Worm (Caenorhabditis elegans): ENCODE measurements around the gene vrk-1.

- TF ChIP-seq ZK546.5 (tag; optimal IDR thresholded peaks at IDR 0.05) (no peak), snpc-4 (tag; optimal IDR thresholded peaks at IDR 0.05) (no peak), ama-1 (optimal IDR thresholded peaks at IDR 0.05) (no peak), lin-39 (tag; optimal IDR thresholded peaks at IDR 0.05) (no peak), elt-3 (tag; optimal IDR thresholded peaks at IDR 0.05) (no peak), ztf-4 (tag; optimal IDR thresholded peaks at IDR 0.05) (no peak), crh-2 (tag; optimal IDR thresholded peaks at IDR 0.05) (peak; percentile 68), ceh-82 (tag; optimal IDR thresholded peaks at IDR 0.05) (no peak), nhr-77 (tag; optimal IDR thresholded peaks at IDR 0.05) (no peak), lin-11 (tag; optimal IDR thresholded peaks at IDR 0.05) (no peak), nhr-25 (tag; optimal IDR thresholded peaks at IDR 0.05) (no peak), unc-39 (tag; optimal IDR thresholded peaks at IDR 0.05) (no peak), nhr-6 (tag; optimal IDR thresholded peaks at IDR 0.05) (no peak), nhr-23 (tag; optimal IDR thresholded peaks at IDR 0.05) (no peak)
These were observed 9.7 kb upstream of the vrk-1 start for ce11 chrII:5911939-5912523.

All from whole organism, L2 larva.